Worm (Caenorhabditis elegans): ENCODE data around the gene rnf-121.

DNA sequence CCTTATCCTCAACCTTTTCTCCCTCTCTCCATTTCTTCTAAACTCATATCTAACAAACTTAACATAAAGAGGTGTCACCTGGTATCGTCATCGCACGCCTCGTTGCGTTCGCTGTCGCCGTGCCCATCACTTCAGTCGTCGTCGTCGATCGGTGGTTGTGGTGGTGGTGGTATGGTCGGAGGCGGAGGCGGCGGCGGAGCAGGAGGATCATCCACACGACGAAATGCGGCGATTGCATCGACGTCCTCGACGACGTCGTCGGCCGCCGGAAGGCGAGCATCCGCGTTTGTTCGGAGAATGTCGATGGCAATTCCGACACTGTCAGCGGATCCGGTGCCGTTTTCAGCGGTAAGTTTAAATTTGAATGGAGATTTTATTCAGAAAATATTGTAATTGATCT is 36.7 kb downstream of the rnf-121 start:
- no peak for TF ChIP-seq ceh-39 (tag; optimal IDR thresholded peaks at IDR 0.05)
- no peak for TF ChIP-seq pha-4 (tag; optimal IDR thresholded peaks at IDR 0.05)
- TF ChIP-seq snpc-4 (tag; optimal IDR thresholded peaks at IDR 0.05) = no peak
- no peak for TF ChIP-seq elt-3 (tag; optimal IDR thresholded peaks at IDR 0.05)
- no peak for TF ChIP-seq M03D4.4 (tag; optimal IDR thresholded peaks at IDR 0.05)
- no peak for TF ChIP-seq unc-39 (tag; optimal IDR thresholded peaks at IDR 0.05)
- TF ChIP-seq bed-3 (GFP tag; optimal IDR thresholded peaks at IDR 0.05) = no peak
- TF ChIP-seq unc-62 (GFP tag; optimal IDR thresholded peaks at IDR 0.05) = no peak
- no peak for TF ChIP-seq lsy-2 (tag; optimal IDR thresholded peaks at IDR 0.05)
- no peak for TF ChIP-seq nhr-12 (tag; optimal IDR thresholded peaks at IDR 0.05)
- no peak for TF ChIP-seq lin-32 (GFP tag; optimal IDR thresholded peaks at IDR 0.05)
- TF ChIP-seq lin-13 (tag; optimal IDR thresholded peaks at IDR 0.05) = no peak
- TF ChIP-seq nhr-76 (tag; optimal IDR thresholded peaks at IDR 0.05) = no peak
- TF ChIP-seq mep-1 (tag; optimal IDR thresholded peaks at IDR 0.05) = no peak
